Fruit fly (Drosophila melanogaster) whole organism, wandering third instar larva: ENCODE data around the gene Lectin-galC1.

Experiments used
- Abd-B ChIP-seq: fragments of >200 bp; optimal IDR thresholded peaks from 2 replicates; lab custom pipeline; 2017; ENCODE audit warnings: missing biosample characterization, missing genetic modification characterization
- CG9705 ChIP-seq: fragments of 200-800 bp; sonication (Bioruptor generic); optimal IDR thresholded peaks from 2 replicates; lab custom pipeline; 2018; ENCODE audit warnings: missing biosample characterization, mild to moderate bottlenecking, missing genetic modification characterization
- CrebA ChIP-seq: fragments of 200-800 bp; sonication (Bioruptor generic); optimal IDR thresholded peaks from 2 replicates; lab custom pipeline; 2016; ENCODE audit warnings: missing biosample characterization, mild to moderate bottlenecking, missing genetic modification characterization, borderline replicate concordance
- Dfd ChIP-seq: fragments of >200 bp; optimal IDR thresholded peaks from 2 replicates; lab custom pipeline; 2017; ENCODE audit warnings: missing biosample characterization, missing genetic modification characterization
- Dif ChIP-seq: fragments of 200-275, 200-300 bp; sonication (Bioruptor generic); optimal IDR thresholded peaks from 2 replicates; lab custom pipeline; 2018; ENCODE audit warnings: missing biosample characterization, missing genetic modification characterization; ENCODE audit not compliant: partially characterized antibody
- GATAd ChIP-seq: sonication (Bioruptor generic); optimal IDR thresholded peaks from 2 replicates; lab custom pipeline; 2016; ENCODE audit warnings: missing biosample characterization, missing genetic modification characterization
- HLH106 ChIP-seq: fragments of 200-800 bp; optimal IDR thresholded peaks from 3 replicates; lab custom pipeline; 2019; ENCODE audit warnings: missing biosample characterization, mild to moderate bottlenecking, missing genetic modification characterization, moderate library complexity
- Hnf4 ChIP-seq: fragments of 200-800 bp; sonication (Bioruptor generic); optimal IDR thresholded peaks from 2 replicates; lab custom pipeline; 2016; ENCODE audit warnings: missing biosample characterization, mild to moderate bottlenecking, missing genetic modification characterization
- Hr78 ChIP-seq: fragments of >200 bp; optimal IDR thresholded peaks from 2 replicates; lab custom pipeline; 2017; ENCODE audit warnings: missing biosample characterization, missing genetic modification characterization
- Hr83 ChIP-seq: fragments of 200-300 bp; sonication (Bioruptor generic); optimal IDR thresholded peaks from 2 replicates; lab custom pipeline; 2016; ENCODE audit warnings: missing biosample characterization, mild to moderate bottlenecking, missing genetic modification characterization, moderate library complexity; ENCODE audit not compliant: poor library complexity, severe bottlenecking
- Jra ChIP-seq: sonication (Bioruptor generic); optimal IDR thresholded peaks from 2 replicates; lab custom pipeline; 2016; ENCODE audit warnings: missing biosample characterization, missing genetic modification characterization
- Myc ChIP-seq: fragments of >200 bp; optimal IDR thresholded peaks from 2 replicates; lab custom pipeline; 2017
- N ChIP-seq: fragments of >200 bp; optimal IDR thresholded peaks from 2 replicates; lab custom pipeline; 2018; ENCODE audit warnings: missing biosample characterization, missing external identifiers, missing genetic modification characterization
- OdsH ChIP-seq: fragments of 200-800 bp; sonication (Bioruptor generic); optimal IDR thresholded peaks from 2 replicates; lab custom pipeline; 2016; ENCODE audit warnings: missing biosample characterization, mild to moderate bottlenecking, missing genetic modification characterization
- Rel ChIP-seq, 2 experiments: fragments of 200-800 bp; sonication (Bioruptor generic) in 1 of 2; optimal IDR thresholded peaks; 2 replicates in 1 of 2; 3 replicates in 1 of 2; lab custom pipeline; 2016 to 2019; ENCODE audit warnings: mild to moderate bottlenecking in 2 of 2, missing biosample characterization in 2 of 2, missing genetic modification characterization in 2 of 2, moderate library complexity in 1 of 2
- Sp1 ChIP-seq: fragments of 200-800 bp; sonication (Bioruptor generic); optimal IDR thresholded peaks from 3 replicates; lab custom pipeline; 2019; ENCODE audit warnings: missing biosample characterization, mild to moderate bottlenecking, missing genetic modification characterization, moderate library complexity
- Vsx2 ChIP-seq: fragments of 200-300, 225-300 bp; sonication (Bioruptor generic); optimal IDR thresholded peaks from 2 replicates; lab custom pipeline; 2018; ENCODE audit warnings: missing biosample characterization, missing genetic modification characterization; ENCODE audit not compliant: partially characterized antibody
- br ChIP-seq: fragments of 200-800 bp; sonication (Bioruptor generic); optimal IDR thresholded peaks from 2 replicates; lab custom pipeline; 2016; ENCODE audit warnings: missing biosample characterization, missing genetic modification characterization
- brk ChIP-seq: fragments of 200-800 bp; sonication (Bioruptor generic); optimal IDR thresholded peaks from 2 replicates; lab custom pipeline; 2016; ENCODE audit warnings: missing biosample characterization, mild to moderate bottlenecking, missing genetic modification characterization
- dl ChIP-seq, 2 experiments: fragments of 175-275, 200-275 bp in 1 of 2; fragments of 200-275 bp in 1 of 2; sonication (Bioruptor generic); optimal IDR thresholded peaks; lab custom pipeline; 2018; ENCODE audit warnings: mild to moderate bottlenecking in 2 of 2, missing biosample characterization in 2 of 2, missing genetic modification characterization in 2 of 2, moderate library complexity in 2 of 2; ENCODE audit not compliant: partially characterized antibody in 2 of 2, insufficient read depth in 1 of 2
- dmrt93B ChIP-seq: fragments of 200-800 bp; sonication (Bioruptor generic); optimal IDR thresholded peaks from 2 replicates; lab custom pipeline; 2018; ENCODE audit warnings: missing biosample characterization, mild to moderate bottlenecking, missing genetic modification characterization
- dsf ChIP-seq: sonication (Bioruptor generic); optimal IDR thresholded peaks from 2 replicates; lab custom pipeline; 2016; ENCODE audit warnings: missing biosample characterization, missing genetic modification characterization, borderline replicate concordance
- ey ChIP-seq: fragments of 200-800 bp; sonication (Bioruptor generic); optimal IDR thresholded peaks from 2 replicates; lab custom pipeline; 2016; ENCODE audit warnings: missing biosample characterization, missing genetic modification characterization
- foxo ChIP-seq, 2 experiments: fragments of 200-800 bp; sonication (Bioruptor generic); optimal IDR thresholded peaks; 2 replicates in 1 of 2; 3 replicates in 1 of 2; lab custom pipeline; 2016 to 2017; ENCODE audit warnings: missing biosample characterization in 2 of 2, missing genetic modification characterization in 2 of 2
- fru ChIP-seq: fragments of 200-800 bp; sonication (Bioruptor generic); optimal IDR thresholded peaks from 3 replicates; lab custom pipeline; 2016; ENCODE audit warnings: missing biosample characterization, mild to moderate bottlenecking, missing genetic modification characterization
- h ChIP-seq: fragments of 200-800 bp; sonication (Bioruptor generic); optimal IDR thresholded peaks from 3 replicates; lab custom pipeline; 2016; ENCODE audit warnings: missing biosample characterization, mild to moderate bottlenecking, missing genetic modification characterization
- jim ChIP-seq: fragments of 175-275, 200-325 bp; sonication (Bioruptor generic); optimal IDR thresholded peaks from 2 replicates; lab custom pipeline; 2016; ENCODE audit warnings: missing biosample characterization, mild to moderate bottlenecking, missing genetic modification characterization
- lola ChIP-seq: fragments of >200 bp; optimal IDR thresholded peaks from 2 replicates; lab custom pipeline; 2017; ENCODE audit warnings: missing biosample characterization, missing genetic modification characterization
- pan ChIP-seq: fragments of >200 bp; optimal IDR thresholded peaks from 2 replicates; lab custom pipeline; 2017
- psq ChIP-seq: fragments of 200-800 bp; sonication (Bioruptor generic); optimal IDR thresholded peaks from 3 replicates; lab custom pipeline; 2017; ENCODE audit warnings: missing biosample characterization, mild to moderate bottlenecking, missing genetic modification characterization, moderate library complexity
- rgr ChIP-seq: fragments of 200-800 bp; sonication (Bioruptor generic); optimal IDR thresholded peaks from 3 replicates; lab custom pipeline; 2016; ENCODE audit warnings: missing biosample characterization, mild to moderate bottlenecking, missing genetic modification characterization
- sage ChIP-seq: fragments of 200-800 bp; sonication (Bioruptor generic); optimal IDR thresholded peaks from 2 replicates; lab custom pipeline; 2016; ENCODE audit warnings: missing biosample characterization, mild to moderate bottlenecking, missing genetic modification characterization
- sv ChIP-seq: fragments of 200-800 bp; sonication (Bioruptor generic); optimal IDR thresholded peaks from 3 replicates; lab custom pipeline; 2016; ENCODE audit warnings: missing biosample characterization, missing genetic modification characterization
- tai ChIP-seq: sonication (Bioruptor generic); optimal IDR thresholded peaks from 2 replicates; lab custom pipeline; 2016; ENCODE audit warnings: missing biosample characterization, missing genetic modification characterization
- usp ChIP-seq: fragments of >200 bp; optimal IDR thresholded peaks from 2 replicates; lab custom pipeline; 2017; ENCODE audit warnings: missing biosample characterization, missing genetic modification characterization
- woc ChIP-seq: sonication (Bioruptor generic); optimal IDR thresholded peaks from 2 replicates; lab custom pipeline; 2016; ENCODE audit warnings: missing biosample characterization, mild to moderate bottlenecking, missing genetic modification characterization

Gene Lectin-galC1

DNA sequence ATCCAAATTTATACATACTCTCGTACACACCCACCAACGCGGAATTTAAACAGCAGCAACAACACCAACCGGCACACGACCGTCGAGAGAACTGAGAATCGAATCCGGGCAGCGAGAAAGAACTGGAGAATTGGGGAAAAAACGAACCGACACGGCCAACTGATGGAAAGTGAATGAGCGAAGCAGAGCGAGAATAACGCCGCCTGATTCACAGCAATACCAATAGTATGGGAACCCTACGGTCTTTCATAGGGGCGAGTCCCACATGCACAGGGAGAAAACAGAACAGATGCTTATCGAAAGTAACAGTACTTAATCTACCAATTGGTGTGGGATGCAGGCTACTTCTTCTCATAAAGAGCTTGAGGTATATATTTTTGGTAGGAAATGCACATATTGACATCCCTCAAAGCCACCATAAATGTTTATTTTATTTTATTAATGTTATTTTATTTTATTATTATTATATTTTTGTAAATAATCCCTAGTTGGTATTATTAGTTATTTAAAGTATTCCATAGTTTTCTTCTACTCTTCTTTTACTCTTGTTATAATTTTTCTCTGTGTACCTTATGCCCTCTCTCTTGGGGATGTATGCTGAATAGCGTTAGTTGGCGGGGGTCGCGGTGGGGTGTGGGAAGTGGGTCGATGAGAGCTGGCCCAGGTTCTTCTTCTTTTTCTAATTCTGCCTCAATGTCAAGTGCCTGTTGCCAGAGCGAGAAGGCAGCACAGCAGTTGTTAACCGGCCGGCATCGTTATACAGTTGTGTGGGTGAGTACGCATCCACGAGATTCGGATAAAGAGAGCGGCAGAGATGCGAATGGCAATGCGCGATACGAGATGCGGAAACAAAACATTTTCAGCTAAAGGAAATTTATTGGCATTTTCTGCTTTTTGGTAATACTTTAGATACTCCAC lies 18.7 kb upstream of the Lectin-galC1 start, which contains the start of gene CG17544:
Gene CG17544 (minus strand): TSS at position 177 of the 918 bp plus-strand sequence.
- TF ChIP-seq lola (GFP tag; lab: Kevin White, UChicago) (no peak), ey (peak; percentile 39), N (GFP tag; lab: Kevin White, UChicago) (no peak), jim (GFP tag; lab: Kevin White, UChicago) (peak; percentile 1), h (GFP tag; lab: Kevin White, UChicago) (peak; percentile 44), Abd-B (GFP tag; lab: Kevin White, UChicago) (no peak), rgr (GFP tag; lab: Kevin White, UChicago) (peak; percentile 65), Hr83 (GFP tag; lab: Kevin White, UChicago) (peak; percentile 60), HLH106 (tag; lab: Kevin White, UChicago) (peak; percentile 85), OdsH (peak; percentile 69), sage (GFP tag; lab: Kevin White, UChicago) (no peak), Rel (GFP tag; optimal IDR thresholded peaks at IDR 0.05; lab: Kevin White, UChicago) (no peak), Rel (tag; optimal IDR thresholded peaks at IDR 0.05; lab: Kevin White, UChicago) (peak; percentile 27), Hnf4 (GFP tag; lab: Kevin White, UChicago) (peak; percentile 23), foxo (GFP tag; optimal IDR thresholded peaks at IDR 0.05; lab: Kevin White, UChicago) (peak in 1 of 2 experiments; percentile 83), usp (no peak), fru (GFP tag; lab: Kevin White, UChicago) (peak; percentile 59), CrebA (GFP tag; lab: Kevin White, UChicago) (no peak), dmrt93B (GFP tag; lab: Kevin White, UChicago) (peak; percentile 73), Sp1 (GFP tag; lab: Kevin White, UChicago) (peak; percentile 88), Vsx2 (GFP tag; lab: Kevin White, UChicago) (peak; percentile 27), woc (GFP tag; lab: Kevin White, UChicago) (peak; percentile 81), CG9705 (peak; percentile 50), dl (GFP tag; optimal IDR thresholded peaks at IDR 0.05; lab: Kevin White, UChicago; ENCODE audit: insufficient read depth in 1 of 2, partially characterized antibody in 2 of 2) (peak in 1 of 2 experiments; percentile 63), br (GFP tag; lab: Kevin White, UChicago) (peak; percentile 22), Hr78 (GFP tag; lab: Kevin White, UChicago) (no peak), Dif (GFP tag; lab: Kevin White, UChicago) (peak; percentile 64), sv (peak; percentile 24), psq (GFP tag; lab: Kevin White, UChicago) (peak; percentile 88), brk (GFP tag; lab: Kevin White, UChicago) (peak; percentile 10), Dfd (GFP tag; lab: Kevin White, UChicago) (no peak)
- TF ChIP-seq, all 38 proteins: peak for 22

- TF ChIP-seq GATAd (GFP tag; lab: Kevin White, UChicago) (no peak), tai (GFP tag; lab: Kevin White, UChicago) (no peak), ey (no peak), Abd-B (GFP tag; lab: Kevin White, UChicago) (no peak), h (GFP tag; lab: Kevin White, UChicago) (peak; percentile 33), rgr (GFP tag; lab: Kevin White, UChicago) (peak; percentile 33)
These were observed 15.3 kb upstream of the Lectin-galC1 start for dm6 chr2L:19401914-19402313.

DNA sequence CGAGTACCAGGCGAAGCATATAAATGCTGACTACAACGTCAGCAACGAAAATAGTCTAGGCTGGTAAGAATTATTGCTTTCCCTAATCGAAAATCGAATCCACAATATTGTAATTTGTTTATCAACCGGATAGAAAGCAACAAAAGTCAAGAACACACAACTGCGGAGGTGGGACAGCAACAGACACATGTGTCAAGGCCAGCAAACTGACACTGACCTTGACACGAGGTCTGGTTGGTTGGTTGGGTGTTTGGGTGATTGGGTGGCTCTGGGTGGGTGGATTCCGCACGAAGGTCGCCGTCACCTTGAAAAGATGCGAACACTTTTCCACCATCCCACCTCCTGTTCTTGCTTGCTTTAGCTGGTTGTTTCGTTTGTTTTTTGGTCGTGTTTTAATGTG lies 14.6 kb upstream of the Lectin-galC1 start:
- no peak for TF ChIP-seq br (GFP tag; lab: Kevin White, UChicago)
- no peak for TF ChIP-seq Hr78 (GFP tag; lab: Kevin White, UChicago)
- no peak for TF ChIP-seq dmrt93B (GFP tag; lab: Kevin White, UChicago)
- no peak for TF ChIP-seq Myc
- no peak for TF ChIP-seq CG9705
- no peak for TF ChIP-seq Dif (GFP tag; lab: Kevin White, UChicago)
- no peak for TF ChIP-seq Hnf4 (GFP tag; lab: Kevin White, UChicago)
- no peak for TF ChIP-seq Abd-B (GFP tag; lab: Kevin White, UChicago)
- TF ChIP-seq HLH106 (tag; lab: Kevin White, UChicago) = no peak
- TF ChIP-seq Vsx2 (GFP tag; lab: Kevin White, UChicago) = no peak
- no peak for TF ChIP-seq GATAd (GFP tag; lab: Kevin White, UChicago)
- TF ChIP-seq tai (GFP tag; lab: Kevin White, UChicago) = no peak
- no peak for TF ChIP-seq lola (GFP tag; lab: Kevin White, UChicago)
- TF ChIP-seq dl (GFP tag; optimal IDR thresholded peaks at IDR 0.05; lab: Kevin White, UChicago; ENCODE audit: insufficient read depth in 1 of 2, partially characterized antibody in 2 of 2) = no peak
- TF ChIP-seq dsf (GFP tag; lab: Kevin White, UChicago) = no peak
- no peak for TF ChIP-seq sage (GFP tag; lab: Kevin White, UChicago)
- no peak for TF ChIP-seq usp
- TF ChIP-seq Jra = no peak
- no peak for TF ChIP-seq N (GFP tag; lab: Kevin White, UChicago)
- no peak for TF ChIP-seq pan (lab: Kevin White, UChicago)
- TF ChIP-seq, all 38 proteins: peak for 0
